Fruit fly (Drosophila melanogaster) whole organism, embryonic: ENCODE results near the gene HtrA2.

Experiments used
- CG15269 ChIP-seq: fragments of 200-800 bp; sonication (Bioruptor generic); optimal IDR thresholded peaks from 2 replicates; lab custom pipeline; 2018; ENCODE audit warnings: missing biosample characterization, mild to moderate bottlenecking, missing genetic modification characterization, moderate library complexity
- CG17568 ChIP-seq: fragments of 200-800 bp; sonication (Bioruptor generic); optimal IDR thresholded peaks from 2 replicates; lab custom pipeline; 2018; ENCODE audit warnings: missing biosample characterization, mild to moderate bottlenecking, missing genetic modification characterization, moderate library complexity
- CHES-1-like ChIP-seq: fragments of 200-800 bp; sonication (Bioruptor generic); optimal IDR thresholded peaks from 2 replicates; lab custom pipeline; 2016; ENCODE audit warnings: missing biosample characterization, missing genetic modification characterization
- D19B ChIP-seq: fragments of 200-800 bp; sonication (Bioruptor generic); optimal IDR thresholded peaks from 2 replicates; lab custom pipeline; 2017; ENCODE audit warnings: missing biosample characterization, mild to moderate bottlenecking, missing genetic modification characterization
- Dll ChIP-seq: fragments of 200-800 bp; sonication (Bioruptor generic); IDR thresholded peaks from 4 replicates; pipeline ENCODE4 v1.3.6; 2022; ENCODE audit warnings: missing biosample characterization, missing genetic modification characterization; ENCODE audit not compliant: partially characterized antibody
- Nf-YA ChIP-seq: fragments of 200-800 bp; sonication (Bioruptor generic); IDR thresholded peaks from 2 replicates; pipeline ENCODE4 v1.3.6; 2022; ENCODE audit warnings: missing biosample characterization, missing genetic modification characterization
- ara ChIP-seq: fragments of 200-800 bp; sonication (Bioruptor generic); IDR thresholded peaks from 2 replicates; pipeline ENCODE4 v1.3.6; 2022; ENCODE audit warnings: missing biosample characterization, missing genetic modification characterization
- h ChIP-seq: fragments of >200 bp; optimal IDR thresholded peaks from 2 replicates; lab custom pipeline; 2017
- mirr ChIP-seq: fragments of 200-800 bp; sonication (Bioruptor generic); optimal IDR thresholded peaks from 3 replicates; lab custom pipeline; 2018; ENCODE audit warnings: missing biosample characterization, mild to moderate bottlenecking, missing genetic modification characterization
- pum ChIP-seq: fragments of 200-800 bp; sonication (Bioruptor generic); optimal IDR thresholded peaks from 2 replicates; lab custom pipeline; 2016; ENCODE audit warnings: missing biosample characterization, missing genetic modification characterization

DNA sequence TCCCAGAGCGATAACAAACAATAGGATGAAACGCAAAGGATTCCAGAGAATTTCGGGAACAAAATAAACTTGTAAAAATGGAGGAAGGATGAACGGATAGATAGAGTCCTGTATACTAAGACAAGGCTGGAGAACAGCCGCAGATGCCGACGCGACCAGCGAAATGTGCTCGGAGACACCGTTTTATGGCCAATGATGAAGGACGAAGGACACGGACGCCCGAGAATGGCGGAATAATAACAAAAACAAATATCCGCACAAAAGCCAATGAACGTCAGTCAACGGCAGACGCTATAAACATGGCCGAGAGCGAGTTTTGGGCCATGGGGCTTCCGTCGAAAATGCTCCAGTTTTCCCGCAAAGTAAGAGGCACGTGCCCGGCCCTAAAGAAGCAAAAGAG lies 43.5 kb upstream of the HtrA2 start:
- TF ChIP-seq mirr (no peak), CHES-1-like (GFP tag; lab: Kevin White, UChicago) (no peak), CG17568 (no peak), ara (GFP tag; lab: Robert Waterston, UW) (no peak), Nf-YA (GFP tag; lab: Robert Waterston, UW) (no peak), h (lab: Kevin White, UChicago) (no peak), D19B (GFP tag; lab: Kevin White, UChicago) (no peak), Dll (no peak), pum (GFP tag; lab: Kevin White, UChicago) (no peak), CG15269 (tag; lab: Kevin White, UChicago) (no peak)
